Fruit fly (Drosophila melanogaster): Measurements from ENCODE around the gene CG13962.

dm6 chr2L:19824290-19824689, 10.0 kb upstream of the CG13962 start:
- TF ChIP-seq Hr39 (GFP tag; optimal IDR thresholded peaks at IDR 0.05): no peak
- no peak for TF ChIP-seq CG6808 (GFP tag; optimal IDR thresholded peaks at IDR 0.05)
- no peak for TF ChIP-seq Sox14 (GFP tag; optimal IDR thresholded peaks at IDR 0.05)
- no peak for TF ChIP-seq CG6854 (GFP tag; optimal IDR thresholded peaks at IDR 0.05)
- no peak for TF ChIP-seq CG4318 (GFP tag; optimal IDR thresholded peaks at IDR 0.05)
- no peak for TF ChIP-seq eg (GFP tag; IDR thresholded peaks at IDR 0.05)
- TF ChIP-seq Eip78C (GFP tag): no peak
- TF ChIP-seq CG8319 (GFP tag; optimal IDR thresholded peaks at IDR 0.05): no peak
- TF ChIP-seq CG16779 (tag; optimal IDR thresholded peaks at IDR 0.05): no peak

Data from whole organism, prepupa.